Worm (Caenorhabditis elegans): ENCODE results near the gene Y41G9A.5.

Y41G9A.5 gene

DNA sequence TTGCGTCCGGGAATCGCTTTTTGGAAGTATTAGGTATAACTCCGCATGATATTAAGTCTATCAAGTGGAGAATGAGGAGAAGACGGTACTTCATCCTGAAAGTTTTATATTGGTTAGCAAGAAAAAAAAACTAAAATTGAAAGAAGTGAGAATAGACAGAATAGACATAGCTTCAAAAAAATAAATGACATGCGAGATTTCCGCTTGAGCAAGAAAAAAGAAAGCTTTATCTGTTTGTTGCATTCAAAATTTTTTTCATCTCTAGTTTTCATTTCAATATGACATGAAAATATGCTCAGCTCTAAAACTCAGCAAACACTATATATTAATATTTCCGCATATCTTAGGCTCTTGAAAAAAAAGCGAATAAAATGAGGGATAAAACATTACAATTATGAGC, 22.6 kb upstream of the Y41G9A.5 start, which contains the start of gene hst-3.2:
Gene hst-3.2, minus strand, starts transcription at position 101 of the 400 bp plus-strand sequence.
- TF ChIP-seq sox-2 (GFP tag; IDR thresholded peaks at IDR 0.05) (no peak), hlh-15 (tag; optimal IDR thresholded peaks at IDR 0.05) (no peak), ceh-18 (tag; optimal IDR thresholded peaks at IDR 0.05) (no peak), pha-2 (tag; optimal IDR thresholded peaks at IDR 0.05) (no peak), ztf-16 (tag; optimal IDR thresholded peaks at IDR 0.05) (no peak), sox-4 (tag; optimal IDR thresholded peaks at IDR 0.05) (no peak), sdc-2 (tag; optimal IDR thresholded peaks at IDR 0.05) (no peak), unc-42 (tag; optimal IDR thresholded peaks at IDR 0.05) (no peak), hlh-8 (tag; optimal IDR thresholded peaks at IDR 0.05) (no peak), ceh-2 (tag; optimal IDR thresholded peaks at IDR 0.05) (no peak), ets-4 (tag; optimal IDR thresholded peaks at IDR 0.05) (no peak), ceh-6 (GFP tag; optimal IDR thresholded peaks at IDR 0.05) (no peak), hlh-30 (tag; optimal IDR thresholded peaks at IDR 0.05; ENCODE audit: insufficient read depth) (no peak), pag-3 (tag; optimal IDR thresholded peaks at IDR 0.05; ENCODE audit: borderline replicate concordance) (no peak), nhr-11 (tag; optimal IDR thresholded peaks at IDR 0.05) (no peak)

ce11 chrX:2924438-2924837, 22.0 kb upstream of the Y41G9A.5 start:
- no peak for TF ChIP-seq hlh-30 (tag; optimal IDR thresholded peaks at IDR 0.05; ENCODE audit: insufficient read depth)
- no peak for TF ChIP-seq nhr-11 (tag; optimal IDR thresholded peaks at IDR 0.05)
- no peak for TF ChIP-seq ahr-1 (tag; optimal IDR thresholded peaks at IDR 0.05)
- no peak for TF ChIP-seq syd-9 (tag; optimal IDR thresholded peaks at IDR 0.05)
- no peak for TF ChIP-seq pat-9 (tag; optimal IDR thresholded peaks at IDR 0.05)
- no peak for TF ChIP-seq madf-2 (tag; optimal IDR thresholded peaks at IDR 0.05)
- no peak for TF ChIP-seq ceh-30 (tag; optimal IDR thresholded peaks at IDR 0.05)
- no peak for TF ChIP-seq ceh-22 (tag; optimal IDR thresholded peaks at IDR 0.05)
- no peak for TF ChIP-seq sox-2 (GFP tag; IDR thresholded peaks at IDR 0.05)
- no peak for TF ChIP-seq hlh-8 (tag; optimal IDR thresholded peaks at IDR 0.05)
- TF ChIP-seq lim-6 (tag; optimal IDR thresholded peaks at IDR 0.05) = no peak
- peak; percentile 5 for TF ChIP-seq ceh-14 (tag; optimal IDR thresholded peaks at IDR 0.05)
- TF ChIP-seq ceh-31 (tag; optimal IDR thresholded peaks at IDR 0.05) = peak; percentile 7
- peak; percentile 79 for TF ChIP-seq unc-42 (tag; optimal IDR thresholded peaks at IDR 0.05)
- TF ChIP-seq unc-86 (tag; optimal IDR thresholded peaks at IDR 0.05) = no peak
- no peak for TF ChIP-seq hlh-15 (tag; optimal IDR thresholded peaks at IDR 0.05)
- no peak for TF ChIP-seq pqm-1 (tag; optimal IDR thresholded peaks at IDR 0.05)
- TF ChIP-seq fkh-6 (tag; optimal IDR thresholded peaks at IDR 0.05) = no peak
- TF ChIP-seq mec-3 (tag; optimal IDR thresholded peaks at IDR 0.05; ENCODE audit: borderline replicate concordance) = no peak
- no peak for TF ChIP-seq ceh-19 (GFP tag; optimal IDR thresholded peaks at IDR 0.05)
- no peak for TF ChIP-seq pha-4 (tag; optimal IDR thresholded peaks at IDR 0.05)
- no peak for TF ChIP-seq K09A11.1 (tag; optimal IDR thresholded peaks at IDR 0.05; ENCODE audit: insufficient read depth)
- no peak for TF ChIP-seq ceh-45 (GFP tag; IDR thresholded peaks at IDR 0.05)
- TF ChIP-seq unc-3 (GFP tag; conservative IDR thresholded peaks at IDR 0.05) = no peak
- TF ChIP-seq unc-3 (tag; optimal IDR thresholded peaks at IDR 0.05) = no peak
- no peak for TF ChIP-seq ceh-24 (tag; optimal IDR thresholded peaks at IDR 0.05)
- peak; percentile 31 for TF ChIP-seq unc-55 (GFP tag; optimal IDR thresholded peaks at IDR 0.05)
- no peak for TF ChIP-seq ttx-3 (tag; optimal IDR thresholded peaks at IDR 0.05)
- TF ChIP-seq nfya-1 (tag; optimal IDR thresholded peaks at IDR 0.05) = no peak

DNA sequence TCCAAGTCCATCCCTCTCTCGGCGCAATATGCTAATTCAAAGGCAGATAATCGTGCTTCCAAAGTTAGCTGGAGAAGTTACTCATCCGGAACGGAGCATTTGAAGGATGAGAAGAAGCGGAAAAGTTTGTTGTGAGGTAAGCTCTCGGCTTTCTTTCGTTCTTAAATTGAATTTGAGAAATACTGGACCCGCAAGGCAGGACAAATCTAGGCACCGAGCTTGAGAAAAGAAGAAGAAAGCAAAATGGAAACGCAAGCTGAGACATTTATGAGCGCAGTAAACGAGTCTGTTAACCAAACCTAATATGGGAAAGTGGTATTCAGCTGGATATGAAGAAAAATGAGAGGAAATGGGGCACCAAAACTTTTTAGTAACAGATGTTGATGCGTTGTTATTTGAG, 20.5 kb upstream of the Y41G9A.5 start:
- TF ChIP-seq ceh-34 (tag; optimal IDR thresholded peaks at IDR 0.05) (no peak), unc-42 (tag; optimal IDR thresholded peaks at IDR 0.05) (peak; percentile 89), ceh-31 (tag; optimal IDR thresholded peaks at IDR 0.05) (peak; percentile 42)
